Worm (Caenorhabditis elegans) whole organism, L4 larva: ENCODE results near the gene ilys-1.
A peak's percentile ranks its signal among the peaks of the same experiment; 100 is the strongest.

Experiments
- F26F4.8 ChIP-seq: fragments of 200-800 bp; sonication (Bioruptor generic); conservative IDR thresholded peaks from 2 replicates; pipeline ENCODE4 v1.3.6; 2022; ENCODE audit warnings: missing genetic modification characterization, missing compliant biosample characterization
- F49E8.2 ChIP-seq: sonication (generic microtip); optimal IDR thresholded peaks from 2 replicates; lab custom pipeline; 2016; ENCODE audit warnings: missing compliant biosample characterization, mild to moderate bottlenecking, missing genetic modification characterization, borderline replicate concordance
- R02D3.7 ChIP-seq: fragments of 150-350 bp; sonication (generic microtip); optimal IDR thresholded peaks from 3 replicates; lab custom pipeline; 2014; ENCODE audit warnings: missing biosample characterization, missing genetic modification characterization
- T26A8.4 ChIP-seq: fragments of 200-800 bp; sonication (Bioruptor generic); IDR thresholded peaks from 2 replicates; pipeline ENCODE4 v1.3.6; 2022; ENCODE audit warnings: missing genetic modification characterization, missing compliant biosample characterization
- Y105C5A.15 ChIP-seq: fragments of 200-800 bp; sonication (Bioruptor generic); IDR thresholded peaks from 2 replicates; pipeline ENCODE4 v1.3.6; 2022; ENCODE audit warnings: missing genetic modification characterization, missing compliant biosample characterization
- Y48G9A.11 ChIP-seq: fragments of 200-800 bp; sonication (Bioruptor generic); IDR thresholded peaks from 2 replicates; pipeline ENCODE4 v1.3.6; 2022; ENCODE audit warnings: missing genetic modification reagents, missing genetic modification characterization, missing compliant biosample characterization
- Y75B8A.6 ChIP-seq: fragments of 200-800 bp; sonication (Bioruptor generic); IDR thresholded peaks from 2 replicates; pipeline ENCODE4 v1.3.6; 2022; ENCODE audit warnings: missing genetic modification reagents, missing genetic modification characterization, missing compliant biosample characterization
- ZK546.5 ChIP-seq, 2 experiments: sonication (generic microtip); optimal IDR thresholded peaks; 2 replicates each; lab custom pipeline; 2017; ENCODE audit warnings: missing biosample characterization in 2 of 2, missing genetic modification characterization in 2 of 2
- aha-1 ChIP-seq: fragments of 150-350 bp; peaks from one replicate; lab custom pipeline; 2014; ENCODE audit warnings: missing biosample characterization, missing genetic modification characterization
- aly-2 ChIP-seq: sonication (generic microtip); optimal IDR thresholded peaks from 2 replicates; lab custom pipeline; 2018; ENCODE audit warnings: missing biosample characterization, missing genetic modification characterization
- ceh-28 ChIP-seq: fragments of 150-350 bp; optimal IDR thresholded peaks from 2 replicates; lab custom pipeline; 2014; ENCODE audit warnings: missing biosample characterization, missing genetic modification reagents, missing genetic modification characterization
- ceh-32 ChIP-seq: sonication (generic microtip); optimal IDR thresholded peaks from 2 replicates; lab custom pipeline; 2016; ENCODE audit warnings: mild to moderate bottlenecking, missing genetic modification characterization, missing compliant biosample characterization; ENCODE audit not compliant: poor library complexity
- ceh-82 ChIP-seq: sonication (generic microtip); optimal IDR thresholded peaks from 2 replicates; lab custom pipeline; 2017; ENCODE audit warnings: missing biosample characterization, missing genetic modification characterization
- ces-1 ChIP-seq: fragments of 150-350 bp; sonication (generic microtip); optimal IDR thresholded peaks from 4 replicates; lab custom pipeline; 2014; ENCODE audit warnings: missing biosample characterization, missing genetic modification reagents, missing genetic modification characterization
- cey-2 ChIP-seq: sonication (generic microtip); optimal IDR thresholded peaks from 3 replicates; lab custom pipeline; 2017; ENCODE audit warnings: missing genetic modification characterization, mild to moderate bottlenecking, missing compliant biosample characterization, antibody characterized with exemption, borderline replicate concordance; ENCODE audit not compliant: insufficient read depth
- ctbp-1 ChIP-seq: fragments of 200-800 bp; sonication (Bioruptor generic); IDR thresholded peaks from 2 replicates; pipeline ENCODE4 v1.3.6; 2022; ENCODE audit warnings: missing genetic modification reagents, missing genetic modification characterization, missing compliant biosample characterization
- daf-12 ChIP-seq: fragments of 150-350 bp; optimal IDR thresholded peaks from 2 replicates; lab custom pipeline; 2014; ENCODE audit warnings: missing biosample characterization, missing genetic modification reagents, missing genetic modification characterization
- dmd-9 ChIP-seq: fragments of 200-800 bp; sonication (Bioruptor generic); IDR thresholded peaks from 2 replicates; pipeline ENCODE4 v1.3.6; 2022; ENCODE audit warnings: missing genetic modification reagents, missing genetic modification characterization, missing compliant biosample characterization
- dpl-1 ChIP-seq: fragments of 150-350 bp; optimal IDR thresholded peaks from 2 replicates; lab custom pipeline; 2014; ENCODE audit warnings: missing biosample characterization, missing genetic modification reagents, missing genetic modification characterization
- dve-1 ChIP-seq: sonication (generic microtip); optimal IDR thresholded peaks from 2 replicates; lab custom pipeline; 2017; ENCODE audit warnings: antibody characterized with exemption, mild to moderate bottlenecking, missing genetic modification characterization, missing compliant biosample characterization; ENCODE audit not compliant: insufficient read depth
- egl-43 ChIP-seq: fragments of 200-800 bp; sonication (Bioruptor generic); IDR thresholded peaks from 2 replicates; pipeline ENCODE4 v1.3.6; 2022; ENCODE audit warnings: missing genetic modification reagents, missing genetic modification characterization, missing compliant biosample characterization
- lim-7 ChIP-seq: fragments of 200-800 bp; sonication (Bioruptor generic); IDR thresholded peaks from 2 replicates; pipeline ENCODE4 v1.3.6; 2022; ENCODE audit warnings: missing genetic modification characterization, missing compliant biosample characterization
- lin-1 ChIP-seq: fragments of 200-800 bp; sonication (Bioruptor generic); IDR thresholded peaks from 2 replicates; pipeline ENCODE4 v1.3.6; 2022; ENCODE audit warnings: missing genetic modification reagents, missing genetic modification characterization, missing compliant biosample characterization
- lin-13 ChIP-seq: fragments of 150-350 bp; optimal IDR thresholded peaks from 2 replicates; lab custom pipeline; 2014; ENCODE audit warnings: missing biosample characterization, missing genetic modification reagents, missing genetic modification characterization
- lin-29 ChIP-seq: fragments of 200-800 bp; sonication (Bioruptor generic); IDR thresholded peaks from 2 replicates; pipeline ENCODE4 v1.3.6; 2022; ENCODE audit warnings: missing genetic modification reagents, missing genetic modification characterization, missing compliant biosample characterization
- lir-3 ChIP-seq: sonication (generic microtip); optimal IDR thresholded peaks from 2 replicates; lab custom pipeline; 2016; ENCODE audit warnings: mild to moderate bottlenecking, missing genetic modification characterization, missing compliant biosample characterization
- madf-9 ChIP-seq: fragments of 200-800 bp; sonication (Bioruptor generic); conservative IDR thresholded peaks from 2 replicates; pipeline ENCODE4 v1.3.6; 2022; ENCODE audit warnings: missing genetic modification reagents, missing genetic modification characterization, missing compliant biosample characterization
- mxl-2 ChIP-seq: fragments of 200-800 bp; sonication (Bioruptor generic); conservative IDR thresholded peaks from 2 replicates; pipeline ENCODE4 v1.3.6; 2022; ENCODE audit warnings: missing genetic modification reagents, missing genetic modification characterization, missing compliant biosample characterization
- mxl-3 ChIP-seq: fragments of 200-800 bp; sonication (Bioruptor generic); optimal IDR thresholded peaks from 2 replicates; lab custom pipeline; 2018; ENCODE audit warnings: mild to moderate bottlenecking, missing genetic modification characterization, missing compliant biosample characterization
- nhr-10 ChIP-seq: fragments of 150-350 bp; optimal IDR thresholded peaks from 2 replicates; lab custom pipeline; 2014; ENCODE audit warnings: missing biosample characterization, missing genetic modification characterization
- nhr-11 ChIP-seq: fragments of 150-350 bp; optimal IDR thresholded peaks from 2 replicates; lab custom pipeline; 2014; ENCODE audit warnings: missing biosample characterization, missing genetic modification characterization
- nhr-111 ChIP-seq: fragments of 200-800 bp; sonication (Bioruptor generic); optimal IDR thresholded peaks from 2 replicates; lab custom pipeline; 2018; ENCODE audit warnings: mild to moderate bottlenecking, missing genetic modification characterization, missing compliant biosample characterization
- nhr-237 ChIP-seq: sonication (generic microtip); optimal IDR thresholded peaks from 2 replicates; lab custom pipeline; 2017; ENCODE audit warnings: missing biosample characterization, missing genetic modification characterization
- nhr-25 ChIP-seq: sonication (generic microtip); optimal IDR thresholded peaks from 2 replicates; lab custom pipeline; 2017; ENCODE audit warnings: missing genetic modification characterization, mild to moderate bottlenecking, missing compliant biosample characterization, antibody characterized with exemption, moderate library complexity, borderline replicate concordance; ENCODE audit not compliant: insufficient read depth
- nhr-28 ChIP-seq: fragments of 150-350 bp; optimal IDR thresholded peaks from 2 replicates; lab custom pipeline; 2014; ENCODE audit warnings: missing biosample characterization, missing genetic modification characterization
- nhr-42 ChIP-seq: fragments of 200-800 bp; sonication (Bioruptor generic); IDR thresholded peaks from 2 replicates; pipeline ENCODE4 v1.3.6; 2022; ENCODE audit warnings: missing genetic modification characterization, missing compliant biosample characterization
- nhr-48 ChIP-seq: sonication (generic microtip); optimal IDR thresholded peaks from 2 replicates; lab custom pipeline; 2016; ENCODE audit warnings: mild to moderate bottlenecking, missing genetic modification characterization, missing compliant biosample characterization
- nhr-6 ChIP-seq: fragments of 150-350 bp; optimal IDR thresholded peaks from 2 replicates; lab custom pipeline; 2014; ENCODE audit warnings: missing biosample characterization, missing genetic modification characterization
- saeg-2 ChIP-seq: fragments of 200-800 bp; sonication (Bioruptor generic); IDR thresholded peaks from 2 replicates; pipeline ENCODE4 v1.3.6; 2022; ENCODE audit warnings: missing genetic modification reagents, missing genetic modification characterization, missing compliant biosample characterization
- sdz-12 ChIP-seq: fragments of 200-800 bp; sonication (Bioruptor generic); optimal IDR thresholded peaks from 2 replicates; lab custom pipeline; 2018; ENCODE audit warnings: mild to moderate bottlenecking, missing genetic modification characterization, missing compliant biosample characterization
- snpc-1.2 ChIP-seq: fragments of 200-800 bp; sonication (Bioruptor generic); IDR thresholded peaks from 2 replicates; pipeline ENCODE4 v1.3.6; 2022; ENCODE audit warnings: missing genetic modification reagents, missing genetic modification characterization, missing compliant biosample characterization
- snpc-4 ChIP-seq: fragments of 150-350 bp; optimal IDR thresholded peaks from 2 replicates; lab custom pipeline; 2014; ENCODE audit warnings: missing biosample characterization, missing genetic modification characterization
- spr-1 ChIP-seq: sonication (generic microtip); optimal IDR thresholded peaks from 2 replicates; lab custom pipeline; 2016; ENCODE audit warnings: mild to moderate bottlenecking, missing genetic modification characterization, missing compliant biosample characterization
- spr-3 ChIP-seq: fragments of 200-800 bp; sonication (Bioruptor generic); optimal IDR thresholded peaks from 2 replicates; lab custom pipeline; 2018; ENCODE audit warnings: mild to moderate bottlenecking, missing genetic modification characterization, missing compliant biosample characterization
- unc-130 ChIP-seq: sonication (generic microtip); optimal IDR thresholded peaks from 2 replicates; lab custom pipeline; 2016; ENCODE audit warnings: missing genetic modification reagents, missing genetic modification characterization, missing compliant biosample characterization
- unc-62 ChIP-seq, 3 experiments: fragments of 150-350 bp in 1 of 3; sonication (generic microtip); optimal IDR thresholded peaks in 2 of 3; peaks in 1 of 3; 1 replicate in 1 of 3; 2 replicates in 2 of 3; lab custom pipeline; 2014 to 2017; ENCODE audit warnings: missing biosample characterization in 3 of 3, missing genetic modification characterization in 3 of 3, missing genetic modification reagents in 3 of 3, missing genotype in 1 of 3
- vab-7 ChIP-seq: fragments of 200-800 bp; sonication (Bioruptor generic); IDR thresholded peaks from 2 replicates; pipeline ENCODE4 v1.3.6; 2022; ENCODE audit warnings: missing genetic modification reagents, missing genetic modification characterization, missing compliant biosample characterization
- zfp-3 ChIP-seq: fragments of 200-800 bp; sonication (Bioruptor generic); conservative IDR thresholded peaks from 2 replicates; pipeline ENCODE4 v1.3.6; 2022; ENCODE audit warnings: missing genetic modification reagents, missing genetic modification characterization, missing compliant biosample characterization
- zip-11 ChIP-seq: fragments of 200-800 bp; sonication (Bioruptor generic); IDR thresholded peaks from 2 replicates; pipeline ENCODE4 v1.3.6; 2022; ENCODE audit warnings: missing genetic modification characterization, missing compliant biosample characterization
- zip-2 ChIP-seq: fragments of 150-350 bp; optimal IDR thresholded peaks from 2 replicates; lab custom pipeline; 2014; ENCODE audit warnings: missing biosample characterization, missing genetic modification characterization
- ztf-7 ChIP-seq: fragments of 150-350 bp; optimal IDR thresholded peaks from 2 replicates; lab custom pipeline; 2014; ENCODE audit warnings: missing biosample characterization, missing genetic modification characterization

The ilys-1 gene

DNA sequence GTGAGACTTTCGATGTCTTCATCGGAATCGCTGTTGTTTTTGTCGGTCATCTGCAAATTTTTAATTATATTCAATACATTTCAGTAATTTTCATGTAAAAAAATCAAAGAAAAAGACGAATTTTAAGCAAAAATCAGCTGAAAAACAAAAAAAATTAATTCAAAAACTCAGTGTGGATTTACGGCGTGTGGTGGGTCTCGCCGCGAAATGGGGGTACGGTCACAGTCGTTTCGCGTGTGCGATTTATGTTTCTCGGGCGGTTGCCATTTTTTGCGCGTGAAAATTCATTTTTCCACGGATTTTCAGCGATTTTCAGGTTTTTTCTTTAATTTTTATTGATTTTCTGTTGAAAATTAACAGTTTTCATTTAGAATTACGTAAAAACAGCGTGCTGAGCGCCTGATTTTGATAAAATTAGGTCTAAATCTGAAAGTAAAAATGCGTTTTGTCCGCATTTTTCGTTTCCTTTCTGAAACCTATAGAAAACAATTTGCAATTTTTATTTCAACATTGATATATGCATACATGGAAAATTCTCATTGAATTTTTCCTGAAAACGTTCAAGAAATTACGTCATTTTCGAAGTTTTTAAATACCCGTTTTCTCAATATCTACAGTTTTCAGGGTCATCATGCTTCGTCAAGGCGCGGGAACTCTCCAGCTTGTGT is 25.0 kb downstream of the ilys-1 start, which contains the start of the genes ccdc-12 and Y69A2AR.18 (continued):
- no peak for TF ChIP-seq dmd-9 (GFP tag; lab: Robert Waterston, UW)
- TF ChIP-seq F26F4.8 (GFP tag; lab: Robert Waterston, UW) = no peak
- TF ChIP-seq snpc-1.2 (GFP tag; lab: Robert Waterston, UW) = no peak
- TF ChIP-seq nhr-237 (tag; lab: Kevin White, UChicago) = no peak
- TF ChIP-seq nhr-48 (tag; lab: Kevin White, UChicago) = no peak
- no peak for TF ChIP-seq ces-1 (GFP tag; lab: Kevin White, UChicago)
- TF ChIP-seq mxl-3 = no peak
- TF ChIP-seq ceh-82 (tag; lab: Kevin White, UChicago) = no peak
- no peak for TF ChIP-seq nhr-42 (GFP tag; lab: Robert Waterston, UW)
- no peak for TF ChIP-seq daf-12 (tag; lab: Kevin White, UChicago)
- TF ChIP-seq nhr-25 (tag; lab: Kevin White, UChicago) = no peak
- TF ChIP-seq nhr-111 (GFP tag; lab: Kevin White, UChicago) = no peak
- peak; percentile 22 for TF ChIP-seq nhr-6 (tag; lab: Kevin White, UChicago)
- TF ChIP-seq unc-62 (GFP tag; optimal IDR thresholded peaks at IDR 0.05 in 1 of 2; lab: Kevin White, UChicago) = no peak
- TF ChIP-seq unc-62 (tag; optimal IDR thresholded peaks at IDR 0.05; lab: Kevin White, UChicago) = no peak
- no peak for TF ChIP-seq lin-29 (GFP tag; lab: Robert Waterston, UW)
- no peak for TF ChIP-seq lin-13
- peak; percentile 69 for TF ChIP-seq dpl-1 (GFP tag; lab: Kevin White, UChicago)
- no peak for TF ChIP-seq ztf-7
- no peak for TF ChIP-seq zip-11
- TF ChIP-seq nhr-10 (tag; lab: Kevin White, UChicago) = no peak
- no peak for TF ChIP-seq lim-7 (GFP tag; lab: Robert Waterston, UW)
- no peak for TF ChIP-seq mxl-2 (GFP tag; lab: Robert Waterston, UW)
- no peak for TF ChIP-seq zip-2
- TF ChIP-seq aly-2 (tag; lab: Kevin White, UChicago) = no peak
- TF ChIP-seq lin-1 (GFP tag; lab: Robert Waterston, UW) = no peak
- TF ChIP-seq ZK546.5 (tag; optimal IDR thresholded peaks at IDR 0.05; lab: Kevin White, UChicago) = no peak
- TF ChIP-seq ceh-32 (tag; lab: Kevin White, UChicago) = no peak
- no peak for TF ChIP-seq vab-7 (GFP tag; lab: Robert Waterston, UW)
- peak; percentile 16 for TF ChIP-seq nhr-11 (tag; lab: Kevin White, UChicago)
- TF ChIP-seq cey-2 = no peak
- TF ChIP-seq dve-1 (tag; lab: Kevin White, UChicago) = no peak
- TF ChIP-seq lir-3 (tag; lab: Kevin White, UChicago) = no peak
- no peak for TF ChIP-seq zfp-3 (GFP tag; lab: Robert Waterston, UW)
- TF ChIP-seq aha-1 (tag; lab: Kevin White, UChicago) = peak; percentile 92
- no peak for TF ChIP-seq F49E8.2 (tag; lab: Kevin White, UChicago)
- TF ChIP-seq unc-130 = peak; percentile 49
- TF ChIP-seq snpc-4 = no peak
- no peak for TF ChIP-seq ceh-28
- no peak for TF ChIP-seq egl-43
- TF ChIP-seq sdz-12 = no peak
- TF ChIP-seq T26A8.4 (GFP tag; lab: Robert Waterston, UW) = no peak
- TF ChIP-seq R02D3.7 (tag; lab: Kevin White, UChicago) = peak; percentile 61
- peak; percentile 8 for TF ChIP-seq spr-1
- TF ChIP-seq ctbp-1 (GFP tag; lab: Robert Waterston, UW) = no peak
- no peak for TF ChIP-seq Y75B8A.6 (GFP tag; lab: Robert Waterston, UW)
- TF ChIP-seq nhr-28 = peak; percentile 24
- TF ChIP-seq Y105C5A.15 = no peak
- TF ChIP-seq madf-9 (GFP tag; lab: Robert Waterston, UW) = no peak
- TF ChIP-seq Y48G9A.11 (GFP tag; lab: Robert Waterston, UW) = no peak
- no peak for TF ChIP-seq spr-3 (GFP tag; lab: Kevin White, UChicago)
- TF ChIP-seq saeg-2 (GFP tag; lab: Robert Waterston, UW) = no peak
